Worm (Caenorhabditis elegans) whole organism, L4 larva: ENCODE measurements around the gene Y54G2A.52.

ENCODE experiments used
- D1046.2 ChIP-seq: fragments of 200-800 bp; sonication (Bioruptor generic); IDR thresholded peaks from 2 replicates; pipeline ENCODE4 v1.3.6; 2022; ENCODE audit warnings: missing genetic modification characterization, missing compliant biosample characterization
- F10B5.3 ChIP-seq: sonication (generic microtip); optimal IDR thresholded peaks from 2 replicates; lab custom pipeline; 2016; ENCODE audit warnings: mild to moderate bottlenecking, missing genetic modification characterization, missing compliant biosample characterization
- F26F4.8 ChIP-seq: fragments of 200-800 bp; sonication (Bioruptor generic); conservative IDR thresholded peaks from 2 replicates; pipeline ENCODE4 v1.3.6; 2022; ENCODE audit warnings: missing genetic modification characterization, missing compliant biosample characterization
- F37D6.2 ChIP-seq: sonication (generic microtip); optimal IDR thresholded peaks from 2 replicates; lab custom pipeline; 2016; ENCODE audit warnings: mild to moderate bottlenecking, missing genetic modification characterization, missing compliant biosample characterization
- F44E2.7 ChIP-seq: fragments of 200-800 bp; sonication (Bioruptor generic); IDR thresholded peaks from 2 replicates; pipeline ENCODE4 v2.1.2; 2022; ENCODE audit warnings: missing genetic modification characterization, missing compliant biosample characterization
- F49E8.2 ChIP-seq: sonication (generic microtip); optimal IDR thresholded peaks from 2 replicates; lab custom pipeline; 2016; ENCODE audit warnings: missing compliant biosample characterization, mild to moderate bottlenecking, missing genetic modification characterization, borderline replicate concordance
- Y5F2A.4 ChIP-seq: fragments of 200-800 bp; sonication (Bioruptor generic); optimal IDR thresholded peaks from 2 replicates; lab custom pipeline; 2018; ENCODE audit warnings: mild to moderate bottlenecking, missing genetic modification characterization, missing compliant biosample characterization
- Y75B8A.6 ChIP-seq: fragments of 200-800 bp; sonication (Bioruptor generic); IDR thresholded peaks from 2 replicates; pipeline ENCODE4 v1.3.6; 2022; ENCODE audit warnings: missing genetic modification reagents, missing genetic modification characterization, missing compliant biosample characterization
- ZK337.2 ChIP-seq: fragments of 200-800 bp; sonication (Bioruptor generic); IDR thresholded peaks from 2 replicates; pipeline ENCODE4 v1.3.6; 2022; ENCODE audit warnings: missing genetic modification reagents, missing genetic modification characterization, missing compliant biosample characterization
- ama-1 ChIP-seq: fragments of 150-350 bp; optimal IDR thresholded peaks from 2 replicates; lab custom pipeline; 2014; ENCODE audit warnings: inconsistent platforms, mixed read lengths
- arid-1 ChIP-seq: fragments of 200-800 bp; sonication (Bioruptor generic); conservative IDR thresholded peaks from 2 replicates; pipeline ENCODE4 v1.3.6; 2022; ENCODE audit warnings: missing genetic modification reagents, missing genetic modification characterization, missing compliant biosample characterization
- ceh-44 ChIP-seq: fragments of 200-800 bp; sonication (Bioruptor generic); IDR thresholded peaks from 2 replicates; pipeline ENCODE4 v1.3.6; 2022; ENCODE audit warnings: missing genetic modification reagents, missing genetic modification characterization, missing compliant biosample characterization
- ceh-62 ChIP-seq: sonication (generic microtip); optimal IDR thresholded peaks from 2 replicates; lab custom pipeline; 2017; ENCODE audit warnings: missing biosample characterization, missing genetic modification characterization
- ces-1 ChIP-seq: fragments of 150-350 bp; sonication (generic microtip); optimal IDR thresholded peaks from 4 replicates; lab custom pipeline; 2014; ENCODE audit warnings: missing biosample characterization, missing genetic modification reagents, missing genetic modification characterization
- ctbp-1 ChIP-seq: fragments of 200-800 bp; sonication (Bioruptor generic); IDR thresholded peaks from 2 replicates; pipeline ENCODE4 v1.3.6; 2022; ENCODE audit warnings: missing genetic modification reagents, missing genetic modification characterization, missing compliant biosample characterization
- daf-12 ChIP-seq: fragments of 150-350 bp; optimal IDR thresholded peaks from 2 replicates; lab custom pipeline; 2014; ENCODE audit warnings: missing biosample characterization, missing genetic modification reagents, missing genetic modification characterization
- daf-16 ChIP-seq, 3 experiments: sonication (generic microtip); optimal IDR thresholded peaks; 2 replicates each; lab custom pipeline; 2016 to 2017; ENCODE audit warnings: missing genetic modification characterization in 3 of 3, missing genetic modification reagents in 3 of 3, mild to moderate bottlenecking in 2 of 3, missing compliant biosample characterization in 2 of 3, missing biosample characterization in 1 of 3, moderate library complexity in 1 of 3
- daf-19 ChIP-seq: fragments of 200-800 bp; sonication (Bioruptor generic); conservative IDR thresholded peaks from 2 replicates; pipeline ENCODE4 v1.3.6; 2022; ENCODE audit warnings: missing genetic modification characterization, missing compliant biosample characterization
- daf-8 ChIP-seq: fragments of 200-800 bp; sonication (Bioruptor generic); IDR thresholded peaks from 2 replicates; pipeline ENCODE4 v1.3.6; 2022; ENCODE audit warnings: missing genetic modification characterization, missing compliant biosample characterization
- dmd-9 ChIP-seq: fragments of 200-800 bp; sonication (Bioruptor generic); IDR thresholded peaks from 2 replicates; pipeline ENCODE4 v1.3.6; 2022; ENCODE audit warnings: missing genetic modification reagents, missing genetic modification characterization, missing compliant biosample characterization
- dpl-1 ChIP-seq: fragments of 150-350 bp; optimal IDR thresholded peaks from 2 replicates; lab custom pipeline; 2014; ENCODE audit warnings: missing biosample characterization, missing genetic modification reagents, missing genetic modification characterization
- egl-43 ChIP-seq: fragments of 200-800 bp; sonication (Bioruptor generic); IDR thresholded peaks from 2 replicates; pipeline ENCODE4 v1.3.6; 2022; ENCODE audit warnings: missing genetic modification reagents, missing genetic modification characterization, missing compliant biosample characterization
- fos-1 ChIP-seq: fragments of 150-350 bp; optimal IDR thresholded peaks from 2 replicates; lab custom pipeline; 2014; ENCODE audit warnings: missing biosample characterization, missing genetic modification characterization
- hif-1 ChIP-seq, 2 experiments: sonication (generic microtip); optimal IDR thresholded peaks; 2 replicates each; lab custom pipeline; 2016 to 2017; ENCODE audit warnings: missing compliant biosample characterization in 2 of 2, missing genetic modification characterization in 2 of 2, missing genetic modification reagents in 2 of 2, missing genotype in 2 of 2, mild to moderate bottlenecking in 1 of 2
- hlh-11 ChIP-seq: fragments of 200-800 bp; sonication (Bioruptor generic); optimal IDR thresholded peaks from 2 replicates; lab custom pipeline; 2018; ENCODE audit warnings: mild to moderate bottlenecking, missing genetic modification characterization, missing compliant biosample characterization
- hlh-30 ChIP-seq: sonication (generic microtip); optimal IDR thresholded peaks from 2 replicates; lab custom pipeline; 2017; ENCODE audit warnings: antibody characterized with exemption, mild to moderate bottlenecking, missing genetic modification characterization, missing compliant biosample characterization; ENCODE audit not compliant: insufficient read depth
- lin-15B ChIP-seq: fragments of 150-350 bp; sonication (generic microtip); optimal IDR thresholded peaks from 3 replicates; lab custom pipeline; 2014; ENCODE audit warnings: missing biosample characterization, missing genetic modification characterization
- lin-29 ChIP-seq: fragments of 200-800 bp; sonication (Bioruptor generic); IDR thresholded peaks from 2 replicates; pipeline ENCODE4 v1.3.6; 2022; ENCODE audit warnings: missing genetic modification reagents, missing genetic modification characterization, missing compliant biosample characterization
- mep-1 ChIP-seq: fragments of 150-350 bp; sonication (generic microtip); optimal IDR thresholded peaks from 3 replicates; lab custom pipeline; 2014; ENCODE audit warnings: missing biosample characterization, missing genetic modification characterization
- mes-2 ChIP-seq: sonication (generic microtip); optimal IDR thresholded peaks from 2 replicates; lab custom pipeline; 2016; ENCODE audit warnings: missing genotype, mild to moderate bottlenecking, missing genetic modification characterization, missing compliant biosample characterization; ENCODE audit not compliant: poor library complexity, severe bottlenecking
- mxl-2 ChIP-seq: fragments of 200-800 bp; sonication (Bioruptor generic); conservative IDR thresholded peaks from 2 replicates; pipeline ENCODE4 v1.3.6; 2022; ENCODE audit warnings: missing genetic modification reagents, missing genetic modification characterization, missing compliant biosample characterization
- mxl-3 ChIP-seq: fragments of 200-800 bp; sonication (Bioruptor generic); optimal IDR thresholded peaks from 2 replicates; lab custom pipeline; 2018; ENCODE audit warnings: mild to moderate bottlenecking, missing genetic modification characterization, missing compliant biosample characterization
- nhr-111 ChIP-seq: fragments of 200-800 bp; sonication (Bioruptor generic); optimal IDR thresholded peaks from 2 replicates; lab custom pipeline; 2018; ENCODE audit warnings: mild to moderate bottlenecking, missing genetic modification characterization, missing compliant biosample characterization
- nhr-237 ChIP-seq: sonication (generic microtip); optimal IDR thresholded peaks from 2 replicates; lab custom pipeline; 2017; ENCODE audit warnings: missing biosample characterization, missing genetic modification characterization
- nhr-28 ChIP-seq: fragments of 150-350 bp; optimal IDR thresholded peaks from 2 replicates; lab custom pipeline; 2014; ENCODE audit warnings: missing biosample characterization, missing genetic modification characterization
- nhr-41 ChIP-seq: fragments of 200-800 bp; sonication (Bioruptor generic); IDR thresholded peaks from 2 replicates; pipeline ENCODE4 v1.3.6; 2022; ENCODE audit warnings: missing genetic modification reagents, missing genetic modification characterization, missing compliant biosample characterization
- nhr-42 ChIP-seq: fragments of 200-800 bp; sonication (Bioruptor generic); IDR thresholded peaks from 2 replicates; pipeline ENCODE4 v1.3.6; 2022; ENCODE audit warnings: missing genetic modification characterization, missing compliant biosample characterization
- nhr-48 ChIP-seq: sonication (generic microtip); optimal IDR thresholded peaks from 2 replicates; lab custom pipeline; 2016; ENCODE audit warnings: mild to moderate bottlenecking, missing genetic modification characterization, missing compliant biosample characterization
- saeg-2 ChIP-seq: fragments of 200-800 bp; sonication (Bioruptor generic); IDR thresholded peaks from 2 replicates; pipeline ENCODE4 v1.3.6; 2022; ENCODE audit warnings: missing genetic modification reagents, missing genetic modification characterization, missing compliant biosample characterization
- skn-1 ChIP-seq: fragments of 150-350 bp; optimal IDR thresholded peaks from 2 replicates; lab custom pipeline; 2014; ENCODE audit warnings: missing biosample characterization, missing genetic modification characterization
- snpc-1.2 ChIP-seq: fragments of 200-800 bp; sonication (Bioruptor generic); IDR thresholded peaks from 2 replicates; pipeline ENCODE4 v1.3.6; 2022; ENCODE audit warnings: missing genetic modification reagents, missing genetic modification characterization, missing compliant biosample characterization
- snpc-4 ChIP-seq: fragments of 150-350 bp; optimal IDR thresholded peaks from 2 replicates; lab custom pipeline; 2014; ENCODE audit warnings: missing biosample characterization, missing genetic modification characterization
- tag-97 ChIP-seq: fragments of 200-800 bp; sonication (Bioruptor generic); IDR thresholded peaks from 2 replicates; pipeline ENCODE4 v1.3.6; 2022; ENCODE audit warnings: missing genetic modification characterization, missing compliant biosample characterization
- tra-1 ChIP-seq: fragments of 200-800 bp; sonication (Bioruptor generic); IDR thresholded peaks from 2 replicates; pipeline ENCODE4 v1.3.6; 2022; ENCODE audit warnings: missing genetic modification reagents, missing genetic modification characterization, missing compliant biosample characterization
- unc-39 ChIP-seq: sonication (generic microtip); optimal IDR thresholded peaks from 2 replicates; lab custom pipeline; 2017; ENCODE audit warnings: missing biosample characterization, missing genetic modification characterization
- unc-62 ChIP-seq, 3 experiments: fragments of 150-350 bp in 1 of 3; sonication (generic microtip); optimal IDR thresholded peaks in 2 of 3; peaks in 1 of 3; 1 replicate in 1 of 3; 2 replicates in 2 of 3; lab custom pipeline; 2014 to 2017; ENCODE audit warnings: missing biosample characterization in 3 of 3, missing genetic modification characterization in 3 of 3, missing genetic modification reagents in 3 of 3, missing genotype in 1 of 3
- zip-11 ChIP-seq: fragments of 200-800 bp; sonication (Bioruptor generic); IDR thresholded peaks from 2 replicates; pipeline ENCODE4 v1.3.6; 2022; ENCODE audit warnings: missing genetic modification characterization, missing compliant biosample characterization

Y54G2A.52 gene

ce11 chrIV:2775992-2776630 lies 22.4 kb downstream of the Y54G2A.52 start (continued):
- no peak for TF ChIP-seq tag-97 (GFP tag; lab: Robert Waterston, UW)
- no peak for TF ChIP-seq nhr-42 (GFP tag; lab: Robert Waterston, UW)
- TF ChIP-seq lin-15B (tag; lab: Kevin White, UChicago): no peak
- TF ChIP-seq dmd-9 (GFP tag; lab: Robert Waterston, UW): no peak
- no peak for TF ChIP-seq ceh-44
- TF ChIP-seq F10B5.3: no peak
- TF ChIP-seq tra-1: peak; percentile 52; the same call in 1 of the 2 replicates
- TF ChIP-seq daf-12 (tag; lab: Kevin White, UChicago): no peak
- TF ChIP-seq nhr-237 (tag; lab: Kevin White, UChicago): no peak
- TF ChIP-seq ama-1: no peak
- TF ChIP-seq zip-11 (GFP tag; lab: Robert Waterston, UW): no peak
- TF ChIP-seq snpc-1.2: no peak
- TF ChIP-seq mep-1 (tag; lab: Kevin White, UChicago): peak; percentile 3
- TF ChIP-seq ces-1 (GFP tag; lab: Kevin White, UChicago): no peak
- TF ChIP-seq mes-2 (tag; lab: Kevin White, UChicago): peak; percentile 36
- no peak for TF ChIP-seq snpc-4 (tag; lab: Kevin White, UChicago)
- TF ChIP-seq mxl-3: no peak
- TF ChIP-seq daf-8 (GFP tag; lab: Robert Waterston, UW): no peak
- TF ChIP-seq ceh-62 (tag; lab: Kevin White, UChicago): no peak
- peak in 1 of 2 experiments; percentile 29 for TF ChIP-seq hif-1 (tag; optimal IDR thresholded peaks at IDR 0.05; lab: Kevin White, UChicago)
- no peak for TF ChIP-seq F37D6.2 (tag; lab: Kevin White, UChicago)
- TF ChIP-seq Y75B8A.6 (GFP tag; lab: Robert Waterston, UW): no peak
- peak; percentile 89 for TF ChIP-seq hlh-11 (tag; lab: Kevin White, UChicago)
- TF ChIP-seq daf-16 (GFP tag; optimal IDR thresholded peaks at IDR 0.05; lab: Kevin White, UChicago): peak in 1 of 2 experiments; percentile 0
- TF ChIP-seq daf-16 (tag; optimal IDR thresholded peaks at IDR 0.05; lab: Kevin White, UChicago): no peak
- TF ChIP-seq lin-29: no peak
- TF ChIP-seq nhr-28 (tag; lab: Kevin White, UChicago): no peak
- no peak for TF ChIP-seq D1046.2 (GFP tag; lab: Robert Waterston, UW)

- TF ChIP-seq hlh-30 (tag; lab: Kevin White, UChicago) (peak; percentile 99), F49E8.2 (tag; lab: Kevin White, UChicago) (no peak), arid-1 (GFP tag; lab: Robert Waterston, UW) (peak; percentile 46; the same call in 1 of the 2 replicates), unc-62 (GFP tag; optimal IDR thresholded peaks at IDR 0.05 in 1 of 2; lab: Kevin White, UChicago) (peak in 1 of 2 experiments; percentile 98), unc-62 (tag; optimal IDR thresholded peaks at IDR 0.05; lab: Kevin White, UChicago) (no peak), daf-19 (no peak), ctbp-1 (GFP tag; lab: Robert Waterston, UW) (peak; percentile 49; the same call in 1 of the 2 replicates), nhr-237 (tag; lab: Kevin White, UChicago) (no peak), daf-12 (tag; lab: Kevin White, UChicago) (no peak), mxl-3 (peak; percentile 73), egl-43 (GFP tag; lab: Robert Waterston, UW) (peak; percentile 57; the same call in 1 of the 2 replicates), mxl-2 (no peak), nhr-48 (no peak), snpc-4 (tag; lab: Kevin White, UChicago) (no peak), dpl-1 (GFP tag; lab: Kevin White, UChicago) (peak; percentile 28), skn-1 (no peak), nhr-111 (GFP tag; lab: Kevin White, UChicago) (no peak), nhr-41 (GFP tag; lab: Robert Waterston, UW) (no peak), unc-39 (tag; lab: Kevin White, UChicago) (no peak), fos-1 (no peak), tra-1 (no peak), Y75B8A.6 (GFP tag; lab: Robert Waterston, UW) (0 out of 2 replicates have a peak, but pooled peaks have one; percentile 26), ZK337.2 (no peak), tag-97 (GFP tag; lab: Robert Waterston, UW) (no peak), snpc-1.2 (no peak), Y5F2A.4 (no peak), ama-1 (peak; percentile 85), saeg-2 (GFP tag; lab: Robert Waterston, UW) (no peak), F10B5.3 (no peak), F44E2.7 (GFP tag; lab: Robert Waterston, UW) (no peak), F26F4.8 (GFP tag; lab: Robert Waterston, UW) (no peak)
These were observed 24.0 kb downstream of the Y54G2A.52 start for ce11 chrIV:2774500-2774899.
